Fruit fly (Drosophila melanogaster): ENCODE measurements around the gene rept.

rept gene

DNA sequence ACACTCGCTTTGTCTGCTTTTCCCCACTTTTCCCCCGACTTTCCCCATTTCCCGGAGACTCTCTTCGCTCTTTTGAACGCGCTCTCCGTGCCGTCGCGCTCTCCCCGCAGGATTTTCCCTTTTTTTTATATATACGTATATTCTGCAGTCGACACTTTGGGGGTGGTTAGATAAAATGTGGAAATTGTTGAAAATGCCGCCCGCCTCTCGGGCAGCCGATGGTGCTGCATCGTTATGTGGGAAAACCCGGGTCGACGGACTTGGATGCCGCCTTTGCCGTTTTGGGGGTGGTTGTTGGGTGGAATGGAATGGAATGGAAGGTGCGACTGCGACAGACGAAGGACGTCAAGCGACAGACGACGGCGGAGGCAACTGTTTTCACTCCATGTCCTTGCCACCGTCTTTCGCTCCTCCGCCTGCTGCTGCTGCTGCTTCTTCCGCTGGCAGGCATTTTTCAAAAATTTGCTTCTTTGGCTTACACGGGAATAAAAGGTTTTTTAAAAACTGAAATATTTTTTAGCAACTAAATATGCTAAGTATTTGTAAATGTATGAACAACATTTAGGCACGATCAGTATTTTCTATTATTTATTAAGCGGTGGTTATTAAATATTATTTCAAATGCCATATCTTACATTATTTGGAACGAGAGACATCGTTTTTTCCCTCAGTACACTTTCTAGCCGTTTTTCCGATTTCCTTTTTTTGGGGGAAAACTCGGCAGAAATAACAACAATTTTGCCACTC lies 24.2 kb upstream of the rept start (continued):
- TF ChIP-seq CG3847 (GFP tag; IDR thresholded peaks at IDR 0.05) (no peak), Lhr (GFP tag; optimal IDR thresholded peaks at IDR 0.05) (no peak), CoRest (tag; optimal IDR thresholded peaks at IDR 0.05) (peak; percentile 29), fu2 (GFP tag; optimal IDR thresholded peaks at IDR 0.05) (no peak), tin (GFP tag; optimal IDR thresholded peaks at IDR 0.05) (no peak), CG4820 (GFP tag; optimal IDR thresholded peaks at IDR 0.05) (no peak), bsh (GFP tag; optimal IDR thresholded peaks at IDR 0.05) (peak in 1 of 2 experiments; percentile 41), BtbVII (GFP tag; optimal IDR thresholded peaks at IDR 0.05) (no peak), ssp (GFP tag; IDR thresholded peaks at IDR 0.05) (no peak), CG14667 (GFP tag; IDR thresholded peaks at IDR 0.05) (no peak), CG1792 (GFP tag; optimal IDR thresholded peaks at IDR 0.05) (no peak), Xbp1 (GFP tag; optimal IDR thresholded peaks at IDR 0.05) (peak; percentile 39), CG10267 (tag; optimal IDR thresholded peaks at IDR 0.05) (peak; percentile 6), Jarid2 (GFP tag; optimal IDR thresholded peaks at IDR 0.05) (peak; percentile 15), CG15514 (GFP tag; optimal IDR thresholded peaks at IDR 0.05) (no peak), lilli (GFP tag; optimal IDR thresholded peaks at IDR 0.05) (no peak), CG18476 (GFP tag; optimal IDR thresholded peaks at IDR 0.05) (no peak), CG7372 (GFP tag; IDR thresholded peaks at IDR 0.05) (no peak), CG3407 (GFP tag; optimal IDR thresholded peaks at IDR 0.05) (no peak), trh (GFP tag; optimal IDR thresholded peaks at IDR 0.05) (no peak), CG13894 (tag; optimal IDR thresholded peaks at IDR 0.05) (peak; percentile 8), Elba2 (GFP tag; optimal IDR thresholded peaks at IDR 0.05) (no peak), Antp (GFP tag; optimal IDR thresholded peaks at IDR 0.05) (no peak), CG12219 (GFP tag; optimal IDR thresholded peaks at IDR 0.05) (no peak), CG7357 (GFP tag; IDR thresholded peaks at IDR 0.05) (no peak), Hsf (GFP tag; optimal IDR thresholded peaks at IDR 0.05) (no peak), Vsx1 (GFP tag; optimal IDR thresholded peaks at IDR 0.05) (no peak), Neu2 (GFP tag; optimal IDR thresholded peaks at IDR 0.05; ENCODE audit: borderline replicate concordance) (no peak), NfI (GFP tag; optimal IDR thresholded peaks at IDR 0.05) (no peak), CG18619 (GFP tag; optimal IDR thresholded peaks at IDR 0.05) (no peak), CG43689 (GFP tag; IDR thresholded peaks at IDR 0.05) (no peak), dmrt99B (tag; optimal IDR thresholded peaks at IDR 0.05) (peak; percentile 63), ato (GFP tag; IDR thresholded peaks at IDR 0.05; ENCODE audit: partially characterized antibody) (no peak), CG6765 (GFP tag; optimal IDR thresholded peaks at IDR 0.05) (no peak), chm (GFP tag; IDR thresholded peaks at IDR 0.05) (no peak), Stat92E (GFP tag; optimal IDR thresholded peaks at IDR 0.05) (no peak), p53 (GFP tag; optimal IDR thresholded peaks at IDR 0.05) (no peak), CG34376 (GFP tag; optimal IDR thresholded peaks at IDR 0.05) (no peak), CG2875 (GFP tag; optimal IDR thresholded peaks at IDR 0.05) (no peak), CG2120 (GFP tag; optimal IDR thresholded peaks at IDR 0.05) (peak; percentile 60), odd (GFP tag; optimal IDR thresholded peaks at IDR 0.05) (no peak), CG2712 (tag; optimal IDR thresholded peaks at IDR 0.05) (peak; percentile 48), Fer2 (tag; optimal IDR thresholded peaks at IDR 0.05) (no peak), CG12659 (GFP tag; optimal IDR thresholded peaks at IDR 0.05) (peak; percentile 18), lbe (GFP tag; optimal IDR thresholded peaks at IDR 0.05) (no peak), CG11504 (tag; optimal IDR thresholded peaks at IDR 0.05) (peak; percentile 62), repo (GFP tag; optimal IDR thresholded peaks at IDR 0.05) (no peak), schlank (tag; optimal IDR thresholded peaks at IDR 0.05) (no peak), CG12071 (GFP tag; optimal IDR thresholded peaks at IDR 0.05) (no peak)

All from whole organism, embryonic.